Worm (Caenorhabditis elegans) whole organism, L4/young adult: ENCODE measurements around the gene tre-3.

Experiments
- W03F9.2 ChIP-seq: fragments of 150-350 bp; optimal IDR thresholded peaks from 2 replicates; lab custom pipeline; 2014; ENCODE audit warnings: missing biosample characterization, missing genetic modification characterization
- him-1 ChIP-seq: sonication (generic microtip); optimal IDR thresholded peaks from 2 replicates; lab custom pipeline; 2016; ENCODE audit warnings: missing genotype, missing genetic modification reagents, missing genetic modification characterization, missing compliant biosample characterization

DNA sequence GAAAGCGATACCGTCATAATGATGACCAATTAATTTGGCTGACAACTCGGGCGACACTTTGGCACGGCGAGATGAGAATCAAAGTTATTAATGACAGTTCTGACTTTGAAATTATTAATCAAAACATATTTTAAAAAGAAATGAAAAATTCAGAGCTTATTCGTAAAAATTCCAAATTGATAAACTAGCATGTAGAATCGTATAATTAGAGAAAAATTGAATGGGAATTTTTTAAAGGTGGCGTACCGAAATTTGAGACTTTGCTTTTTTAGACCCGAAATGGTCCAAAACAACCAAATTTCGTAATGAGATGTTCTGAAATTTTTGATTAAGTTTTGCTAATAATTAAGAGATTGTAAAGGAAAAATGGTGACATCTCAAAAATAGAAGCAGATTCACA lies 10.3 kb upstream of the tre-3 start, which contains the start of gene daf-11:
- TF ChIP-seq him-1 (tag; lab: Kevin White, UChicago) = no peak
- TF ChIP-seq W03F9.2 (tag; lab: Kevin White, UChicago) = no peak
